Worm (Caenorhabditis elegans) whole organism, late embryonic: ENCODE measurements around the gene daam-1.

Experiments used
- F13H6.1 ChIP-seq: sonication (generic microtip); optimal IDR thresholded peaks from 2 replicates; lab custom pipeline; 2016; ENCODE audit warnings: missing genetic modification characterization, missing compliant biosample characterization
- K09A11.1 ChIP-seq: sonication (generic microtip); optimal IDR thresholded peaks from 2 replicates; lab custom pipeline; 2017; ENCODE audit warnings: antibody characterized with exemption, mild to moderate bottlenecking, missing genetic modification characterization, missing compliant biosample characterization; ENCODE audit not compliant: insufficient read depth
- T23F11.4 ChIP-seq: fragments of 200-800 bp; sonication (Bioruptor generic); optimal IDR thresholded peaks from 2 replicates; lab custom pipeline; 2018; ENCODE audit warnings: mild to moderate bottlenecking, missing genetic modification characterization, missing compliant biosample characterization
- Y22D7AL.16 ChIP-seq: sonication (generic microtip); optimal IDR thresholded peaks from 2 replicates; lab custom pipeline; 2016; ENCODE audit warnings: missing genetic modification characterization, missing compliant biosample characterization
- ama-1 ChIP-seq: fragments of 150-350 bp; optimal IDR thresholded peaks from 2 replicates; lab custom pipeline; 2014
- ceh-14 ChIP-seq: sonication (generic microtip); optimal IDR thresholded peaks from 2 replicates; lab custom pipeline; 2016; ENCODE audit warnings: missing genotype, missing genetic modification characterization, missing compliant biosample characterization
- ceh-2 ChIP-seq: sonication (generic microtip); optimal IDR thresholded peaks from 2 replicates; lab custom pipeline; 2016; ENCODE audit warnings: missing genotype, missing genetic modification characterization, missing compliant biosample characterization
- ceh-22 ChIP-seq: sonication (generic microtip); optimal IDR thresholded peaks from 2 replicates; lab custom pipeline; 2017; ENCODE audit warnings: missing biosample characterization, missing genetic modification characterization
- ceh-30 ChIP-seq: fragments of 150-350 bp; optimal IDR thresholded peaks from 2 replicates; lab custom pipeline; 2014; ENCODE audit warnings: missing biosample characterization, missing genetic modification characterization
- ceh-31 ChIP-seq: sonication (generic microtip); optimal IDR thresholded peaks from 2 replicates; lab custom pipeline; 2016; ENCODE audit warnings: missing genetic modification characterization, missing compliant biosample characterization
- ceh-48 ChIP-seq: sonication (generic microtip); optimal IDR thresholded peaks from 2 replicates; lab custom pipeline; 2016; ENCODE audit warnings: missing genetic modification characterization, inconsistent platforms, missing compliant biosample characterization
- elt-2 ChIP-seq: sonication (generic microtip); optimal IDR thresholded peaks from 2 replicates; lab custom pipeline; 2016; ENCODE audit warnings: missing genetic modification reagents, missing genetic modification characterization, missing compliant biosample characterization
- elt-4 ChIP-seq: sonication (generic microtip); optimal IDR thresholded peaks from 2 replicates; lab custom pipeline; 2016; ENCODE audit warnings: missing genetic modification characterization, missing compliant biosample characterization
- fkh-10 ChIP-seq: fragments of 150-350 bp; optimal IDR thresholded peaks from 2 replicates; lab custom pipeline; 2014; ENCODE audit warnings: missing biosample characterization, missing genetic modification reagents, missing genetic modification characterization
- hlh-13 ChIP-seq: fragments of 200-800 bp; sonication (Bioruptor generic); optimal IDR thresholded peaks from 2 replicates; lab custom pipeline; 2018; ENCODE audit warnings: mild to moderate bottlenecking, missing genetic modification characterization, missing compliant biosample characterization
- lim-6 ChIP-seq: sonication (generic microtip); optimal IDR thresholded peaks from 2 replicates; lab custom pipeline; 2016; ENCODE audit warnings: missing genetic modification characterization, missing compliant biosample characterization
- madf-2 ChIP-seq: sonication (generic microtip); optimal IDR thresholded peaks from 2 replicates; lab custom pipeline; 2017; ENCODE audit warnings: missing genetic modification characterization, missing compliant biosample characterization
- nfya-1 ChIP-seq: sonication (generic microtip); optimal IDR thresholded peaks from 2 replicates; lab custom pipeline; 2017; ENCODE audit warnings: missing genetic modification characterization, mild to moderate bottlenecking, missing compliant biosample characterization, antibody characterized with exemption, moderate library complexity
- nhr-11 ChIP-seq: fragments of 150-350 bp; optimal IDR thresholded peaks from 2 replicates; lab custom pipeline; 2014; ENCODE audit warnings: missing biosample characterization, missing genetic modification characterization
- npax-4 ChIP-seq: sonication (generic microtip); optimal IDR thresholded peaks from 2 replicates; lab custom pipeline; 2016; ENCODE audit warnings: missing genetic modification characterization, missing compliant biosample characterization
- pax-1 ChIP-seq: fragments of 150-350 bp; optimal IDR thresholded peaks from 2 replicates; lab custom pipeline; 2014; ENCODE audit warnings: missing biosample characterization, missing genetic modification characterization
- pha-2 ChIP-seq: sonication (generic microtip); optimal IDR thresholded peaks from 2 replicates; lab custom pipeline; 2017; ENCODE audit warnings: mild to moderate bottlenecking, missing genetic modification characterization, missing compliant biosample characterization
- pha-4 ChIP-seq: fragments of 150-350 bp; optimal IDR thresholded peaks from 2 replicates; lab custom pipeline; 2018; ENCODE audit warnings: missing biosample characterization, missing genetic modification reagents, missing genetic modification characterization
- pqm-1 ChIP-seq: sonication (generic microtip); optimal IDR thresholded peaks from 2 replicates; lab custom pipeline; 2016; ENCODE audit warnings: missing genetic modification characterization, missing compliant biosample characterization
- pros-1 ChIP-seq: fragments of 150-350 bp; optimal IDR thresholded peaks from 2 replicates; lab custom pipeline; 2014; ENCODE audit warnings: missing biosample characterization, missing genetic modification reagents, missing genetic modification characterization
- sdc-2 ChIP-seq: sonication (generic microtip); optimal IDR thresholded peaks from 2 replicates; lab custom pipeline; 2016; ENCODE audit warnings: missing genotype, missing genetic modification characterization, missing compliant biosample characterization
- tbx-2 ChIP-seq: sonication (generic microtip); optimal IDR thresholded peaks from 2 replicates; lab custom pipeline; 2016; ENCODE audit warnings: missing genetic modification characterization, missing compliant biosample characterization
- ttx-3 ChIP-seq: sonication (generic microtip); optimal IDR thresholded peaks from 2 replicates; lab custom pipeline; 2016; ENCODE audit warnings: missing genetic modification reagents, missing genetic modification characterization, missing compliant biosample characterization
- unc-3 ChIP-seq, 2 experiments: fragments of 200-800 bp in 1 of 2; sonication (Bioruptor generic) in 1 of 2; sonication (generic microtip) in 1 of 2; conservative IDR thresholded peaks in 1 of 2; optimal IDR thresholded peaks in 1 of 2; 2 replicates each; pipeline versions ENCODE4 v1.3.6 to Lab custom; 2016 to 2022; ENCODE audit warnings: missing compliant biosample characterization in 2 of 2, missing genetic modification characterization in 2 of 2, missing genetic modification reagents in 1 of 2
- unc-42 ChIP-seq: sonication (generic microtip); optimal IDR thresholded peaks from 2 replicates; lab custom pipeline; 2016; ENCODE audit warnings: missing genotype, missing genetic modification characterization, missing compliant biosample characterization
- unc-86 ChIP-seq: sonication (generic microtip); optimal IDR thresholded peaks from 2 replicates; lab custom pipeline; 2016; ENCODE audit warnings: missing genetic modification characterization, missing compliant biosample characterization

Gene daam-1

DNA sequence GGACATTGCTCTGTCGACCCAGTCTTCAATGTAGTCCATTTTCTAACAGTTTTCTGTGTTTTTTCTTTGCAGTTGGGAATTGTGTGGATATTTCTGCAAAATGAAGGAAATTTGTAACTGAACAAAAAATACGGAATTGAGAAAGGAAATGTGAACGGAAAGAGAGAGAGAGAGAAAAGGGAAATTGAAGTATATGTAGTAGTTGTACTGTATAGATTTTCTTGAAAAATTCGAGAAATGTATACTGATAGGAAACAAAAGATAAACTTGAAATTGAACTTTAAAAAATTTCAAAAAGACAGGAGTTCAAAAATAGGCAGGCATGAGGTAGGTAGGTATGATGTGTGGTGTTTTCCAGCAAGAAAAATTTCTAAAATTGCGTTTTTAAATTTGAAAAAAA, at the start of gene daam-1:
Gene daam-1, minus strand, starts transcription at position 101 of the 400 bp plus-strand sequence.
- no peak for TF ChIP-seq Y22D7AL.16
- no peak for TF ChIP-seq K09A11.1
- no peak for TF ChIP-seq madf-2
- no peak for TF ChIP-seq unc-42 (tag; lab: Kevin White, UChicago)
- no peak for TF ChIP-seq pros-1 (tag; lab: Kevin White, UChicago)
- no peak for TF ChIP-seq ceh-48 (tag; lab: Kevin White, UChicago)
- TF ChIP-seq T23F11.4 (GFP tag; lab: Kevin White, UChicago): no peak
- TF ChIP-seq, all 69 proteins: peak for 0

DNA sequence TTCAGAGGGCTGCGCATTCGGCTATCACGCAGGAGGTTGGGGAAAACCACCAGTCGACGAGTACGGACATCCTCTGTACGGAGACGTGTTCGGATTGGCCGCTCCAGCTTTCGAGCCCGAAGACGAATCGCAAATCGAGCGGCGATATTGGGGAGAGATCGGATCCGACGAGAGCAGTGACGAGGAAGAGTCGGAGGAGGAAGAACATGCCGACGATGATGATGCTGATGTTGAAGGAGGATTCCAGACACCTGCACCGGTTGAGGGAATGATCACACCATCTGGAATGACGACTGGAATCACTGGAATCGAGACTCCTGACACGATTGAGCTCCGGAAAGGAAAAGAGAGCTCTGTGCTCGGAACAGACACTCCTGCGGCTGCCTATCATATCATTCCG, 46.6 kb upstream of the daam-1 start:
- TF ChIP-seq unc-3 (GFP tag; conservative IDR thresholded peaks at IDR 0.05; lab: Robert Waterston, UW): no peak
- TF ChIP-seq unc-3 (tag; optimal IDR thresholded peaks at IDR 0.05; lab: Kevin White, UChicago): no peak
- TF ChIP-seq K09A11.1: no peak
- TF ChIP-seq ama-1 (lab: Kevin White, UChicago): no peak
- TF ChIP-seq ceh-22: no peak
- TF ChIP-seq fkh-10 (GFP tag; lab: Kevin White, UChicago): no peak
- TF ChIP-seq nhr-11 (tag; lab: Kevin White, UChicago): no peak
- no peak for TF ChIP-seq ceh-30 (tag; lab: Kevin White, UChicago)
- TF ChIP-seq ceh-2 (tag; lab: Kevin White, UChicago): no peak
- no peak for TF ChIP-seq hlh-13 (GFP tag; lab: Kevin White, UChicago)
- TF ChIP-seq pha-4 (tag; lab: Kevin White, UChicago): no peak
- no peak for TF ChIP-seq unc-42 (tag; lab: Kevin White, UChicago)

DNA sequence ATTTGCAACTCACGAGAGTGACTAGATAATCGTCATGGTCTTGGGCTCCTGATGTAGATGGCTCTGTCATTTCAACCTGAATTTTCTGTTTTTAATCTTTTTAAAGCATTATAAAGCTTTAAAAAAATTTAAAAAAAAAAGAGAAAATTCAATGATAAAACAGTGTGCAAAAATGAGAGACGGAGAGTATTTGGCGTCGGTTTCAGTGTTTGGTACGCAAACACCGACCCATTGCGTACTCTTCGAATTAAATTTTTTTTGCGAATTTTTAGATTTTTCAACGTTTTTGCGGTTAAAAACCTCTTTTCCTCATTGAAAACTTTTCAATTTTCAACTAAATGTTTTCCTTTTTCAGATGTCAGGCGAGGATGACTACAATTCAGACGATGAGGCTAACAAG, 44.2 kb upstream of the daam-1 start, which contains the start of the genes W03F9.2 and sftb-2:
Gene W03F9.2, minus strand, starts transcription at position 153 of the 400 bp plus-strand sequence.
Gene sftb-2, plus strand, starts transcription at position 356 of the 400 bp plus-strand sequence.
- TF ChIP-seq nfya-1 (peak; percentile 17), unc-42 (tag; lab: Kevin White, UChicago) (peak; percentile 82), tbx-2 (tag; lab: Kevin White, UChicago) (peak; percentile 12), pha-4 (tag; lab: Kevin White, UChicago) (no peak)

DNA sequence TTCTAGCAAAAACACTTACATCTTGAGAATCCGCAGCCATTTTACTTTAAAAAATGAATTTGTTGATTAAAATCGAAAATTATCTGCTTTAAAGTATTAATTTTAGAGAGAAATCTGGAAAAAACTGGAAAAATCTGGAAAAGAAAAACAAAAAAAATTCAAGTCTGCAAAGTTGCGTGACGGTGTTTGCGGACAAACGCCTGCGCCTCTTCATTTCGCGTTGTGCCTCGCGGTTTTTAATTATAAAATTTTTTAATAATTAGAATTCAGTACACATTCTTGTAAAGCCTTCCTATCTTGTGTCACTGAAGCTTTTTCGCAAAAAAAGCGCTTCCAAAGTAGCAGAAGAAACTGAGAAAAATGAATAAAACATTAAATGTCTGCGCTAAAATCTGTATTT, 43.0 kb upstream of the daam-1 start, which contains the start of gene W03F9.1:
Gene W03F9.1, minus strand, starts transcription at position 109 of the 400 bp plus-strand sequence.
- peak; percentile 25 for TF ChIP-seq pax-1 (tag; lab: Kevin White, UChicago)
- TF ChIP-seq elt-4 (tag; lab: Kevin White, UChicago): no peak
- TF ChIP-seq pqm-1 (tag; lab: Kevin White, UChicago): peak; percentile 28
- TF ChIP-seq npax-4 (tag; lab: Kevin White, UChicago): no peak
- TF ChIP-seq unc-42 (tag; lab: Kevin White, UChicago): peak; percentile 76
- TF ChIP-seq ceh-31 (tag; lab: Kevin White, UChicago): peak; percentile 7
- peak; percentile 3 for TF ChIP-seq nfya-1
- TF ChIP-seq unc-86 (tag; lab: Kevin White, UChicago): peak; percentile 1
- peak; percentile 4 for TF ChIP-seq pha-2
- TF ChIP-seq lim-6 (tag; lab: Kevin White, UChicago): no peak
- peak; percentile 2 for TF ChIP-seq K09A11.1
- peak; percentile 89 for TF ChIP-seq ceh-14 (tag; lab: Kevin White, UChicago)

DNA sequence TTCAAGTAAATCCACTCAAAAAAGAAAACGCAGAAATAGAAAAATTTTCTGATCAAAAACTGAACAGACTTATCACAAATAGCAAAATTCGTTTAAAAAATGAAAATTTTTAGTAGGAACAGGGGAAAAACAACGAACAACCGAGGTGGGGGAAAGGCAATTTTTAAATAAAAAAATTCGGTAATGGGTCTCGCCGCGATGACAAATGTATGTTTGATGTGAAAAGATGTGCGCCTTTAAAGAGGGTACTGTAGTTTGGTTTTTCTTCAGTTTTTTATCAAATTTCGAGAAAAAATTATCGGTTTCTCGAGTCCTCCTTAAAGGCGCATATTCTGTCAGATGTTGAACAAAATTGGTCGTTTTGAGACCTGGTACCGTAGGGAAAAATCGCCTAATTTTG, 40.3 kb upstream of the daam-1 start:
- TF ChIP-seq Y22D7AL.16 (no peak), pqm-1 (tag; lab: Kevin White, UChicago) (no peak), madf-2 (no peak), fkh-10 (GFP tag; lab: Kevin White, UChicago) (no peak), sdc-2 (tag; lab: Kevin White, UChicago) (no peak), K09A11.1 (no peak), ttx-3 (no peak), F13H6.1 (no peak)

DNA sequence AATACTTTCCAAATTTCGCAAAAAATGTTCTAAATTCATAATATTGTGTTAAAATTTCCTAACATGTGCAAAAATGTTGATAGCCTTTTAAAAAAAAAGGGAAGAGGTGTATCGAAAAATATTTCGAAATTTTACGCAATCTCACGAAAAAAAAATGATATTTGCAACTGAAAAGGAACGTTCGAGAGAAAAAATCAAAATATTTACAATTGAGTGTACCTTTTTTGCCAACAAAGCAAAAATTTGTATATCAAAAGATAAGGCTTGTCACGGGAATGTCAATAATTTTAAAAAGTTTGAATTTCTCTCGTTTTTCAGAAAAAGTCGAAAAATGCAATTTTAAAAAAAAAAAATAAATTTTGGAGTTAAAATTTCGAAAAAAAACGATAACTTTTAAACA, 39.9 kb upstream of the daam-1 start:
- TF ChIP-seq elt-2 (tag; lab: Kevin White, UChicago): no peak
- TF ChIP-seq, all 69 proteins: peak for 0
